Worm (Caenorhabditis elegans): ENCODE results near the gene bus-8A.

bus-8A gene

DNA sequence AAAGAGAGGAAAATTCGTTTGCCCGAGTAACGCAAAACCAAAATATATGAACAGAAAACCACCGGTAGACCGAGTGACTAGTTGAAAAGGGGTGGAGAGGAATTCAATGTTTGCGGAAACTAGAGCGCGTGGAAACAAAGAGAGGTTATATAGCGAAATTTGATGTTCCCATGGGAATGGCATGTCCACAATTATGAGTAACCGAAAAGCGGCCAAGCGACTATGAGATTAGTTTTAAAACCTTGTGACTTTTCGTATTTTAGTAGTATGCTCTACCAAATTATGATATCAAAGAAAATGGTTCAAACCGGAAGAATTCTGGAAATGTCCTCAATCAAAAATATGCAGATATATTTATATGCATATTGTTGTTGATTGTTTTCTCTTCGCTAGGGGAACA is 20.0 kb downstream of the bus-8A start:
- TF ChIP-seq madf-10 (tag; optimal IDR thresholded peaks at IDR 0.05) (no peak), T26A5.8 (tag; optimal IDR thresholded peaks at IDR 0.05) (no peak), rec-8 (tag; optimal IDR thresholded peaks at IDR 0.05) (no peak)

DNA sequence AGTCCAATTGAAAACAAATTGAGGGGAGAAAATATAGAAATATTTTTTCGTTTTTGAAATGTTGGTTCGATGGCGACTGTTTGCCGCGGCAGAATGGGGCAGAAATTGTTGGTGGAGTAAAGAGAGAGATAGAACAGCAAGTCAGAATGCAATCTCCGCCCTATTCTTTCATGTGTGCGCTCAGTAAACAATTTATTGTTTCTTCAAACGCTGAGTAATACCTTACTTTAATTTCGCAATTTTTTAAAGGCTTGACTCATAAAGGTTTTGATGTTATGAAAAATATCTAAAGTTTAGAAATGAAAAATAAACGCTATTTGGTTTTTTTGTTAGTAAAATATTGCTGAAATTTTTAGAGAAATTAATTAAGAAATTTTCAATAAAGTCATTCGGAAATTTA is 21.6 kb downstream of the bus-8A start:
- no peak for TF ChIP-seq let-607 (tag; optimal IDR thresholded peaks at IDR 0.05)
- TF ChIP-seq cebp-1 (GFP tag; IDR thresholded peaks at IDR 0.05): peak; percentile 32; the same call in 1 of the 2 replicates
- peak; percentile 72 for TF ChIP-seq cebp-1 (tag; optimal IDR thresholded peaks at IDR 0.05)

DNA sequence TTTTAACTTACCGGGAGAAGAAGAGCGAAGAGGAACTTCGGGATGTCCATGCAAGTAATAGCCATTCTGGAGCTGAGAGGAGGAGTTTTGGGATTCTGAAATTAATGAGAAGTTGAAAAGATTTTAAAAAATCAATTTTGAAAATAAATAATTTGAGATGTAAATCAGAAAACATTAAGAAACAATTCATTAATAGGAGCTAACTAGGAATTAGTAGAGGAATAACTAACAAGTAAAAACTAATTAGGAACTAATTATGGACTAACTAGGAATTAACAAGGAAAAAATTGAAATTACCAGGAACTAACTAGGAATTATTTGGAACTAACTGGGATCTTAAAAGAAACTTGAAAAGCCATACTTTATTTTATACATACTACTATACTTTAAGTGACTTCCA is 22.3 kb downstream of the bus-8A start, which contains the start of gene T23F2.4:
Gene T23F2.4 (minus strand): TSS at position 101 of the 400 bp plus-strand sequence.
- TF ChIP-seq dpl-1 (GFP tag; optimal IDR thresholded peaks at IDR 0.05) (no peak), nhr-80 (tag; optimal IDR thresholded peaks at IDR 0.05) (no peak)

DNA sequence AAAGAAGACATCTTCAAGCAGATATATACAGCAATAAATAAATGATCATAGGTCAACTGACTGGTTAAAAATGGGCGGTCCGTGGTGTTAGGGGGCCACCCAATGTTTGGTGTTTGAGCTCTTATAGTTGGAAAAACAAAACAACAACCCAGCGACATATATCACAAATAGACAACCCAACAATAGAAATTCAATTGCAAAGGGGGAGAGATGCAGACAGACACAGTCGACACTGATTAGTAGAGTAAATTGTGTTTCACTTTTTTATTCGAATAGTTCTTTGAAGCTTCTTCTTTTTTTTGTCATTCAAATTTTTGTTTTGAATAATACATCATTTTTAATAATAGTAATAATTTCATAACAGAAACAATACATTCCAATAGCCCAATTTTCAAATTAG is 22.7 kb downstream of the bus-8A start:
- no peak for TF ChIP-seq madf-3 (GFP tag; IDR thresholded peaks at IDR 0.05)
- no peak for TF ChIP-seq him-1 (tag; optimal IDR thresholded peaks at IDR 0.05)
- no peak for TF ChIP-seq lsy-27 (tag; optimal IDR thresholded peaks at IDR 0.05; ENCODE audit: borderline replicate concordance, insufficient read depth)
- no peak for TF ChIP-seq madf-8 (GFP tag; conservative IDR thresholded peaks at IDR 0.05)
- TF ChIP-seq ceh-27 (GFP tag; optimal IDR thresholded peaks at IDR 0.05): no peak

DNA sequence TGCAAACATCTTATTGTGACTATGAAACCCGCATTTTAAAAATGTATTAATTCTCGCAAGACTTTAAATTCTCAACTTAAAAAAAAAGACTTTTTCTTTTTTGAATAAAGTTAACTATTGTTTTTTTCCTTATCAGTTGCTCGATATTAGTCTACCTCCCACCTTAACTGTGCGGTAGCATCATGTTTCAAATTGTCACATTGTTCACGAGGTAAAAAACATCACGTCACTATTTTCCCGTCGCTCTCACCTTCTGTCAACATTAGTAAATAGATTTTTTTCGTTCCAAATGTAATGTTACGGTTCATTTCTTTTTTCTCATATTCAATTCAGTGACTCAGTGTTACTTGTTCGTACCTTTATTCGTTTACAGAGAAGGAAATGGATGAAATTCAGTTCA is 23.6 kb downstream of the bus-8A start:
- TF ChIP-seq aptf-2 (GFP tag; conservative IDR thresholded peaks at IDR 0.05) (no peak), Y56A3A.18 (GFP tag; IDR thresholded peaks at IDR 0.05) (no peak), nhr-120 (GFP tag; IDR thresholded peaks at IDR 0.05) (no peak), bed-1 (GFP tag; IDR thresholded peaks at IDR 0.05) (no peak), F52B5.7 (tag; optimal IDR thresholded peaks at IDR 0.05) (no peak), snpc-4 (GFP tag; optimal IDR thresholded peaks at IDR 0.05) (no peak), snpc-4 (tag; optimal IDR thresholded peaks at IDR 0.05) (no peak), nhr-90 (tag; optimal IDR thresholded peaks at IDR 0.05) (no peak), hrde-1 (tag; optimal IDR thresholded peaks at IDR 0.05; ENCODE audit: borderline replicate concordance) (no peak), zfh-2 (GFP tag; conservative IDR thresholded peaks at IDR 0.05) (no peak), F23B12.7 (tag; optimal IDR thresholded peaks at IDR 0.05; ENCODE audit: insufficient read depth) (no peak)

DNA sequence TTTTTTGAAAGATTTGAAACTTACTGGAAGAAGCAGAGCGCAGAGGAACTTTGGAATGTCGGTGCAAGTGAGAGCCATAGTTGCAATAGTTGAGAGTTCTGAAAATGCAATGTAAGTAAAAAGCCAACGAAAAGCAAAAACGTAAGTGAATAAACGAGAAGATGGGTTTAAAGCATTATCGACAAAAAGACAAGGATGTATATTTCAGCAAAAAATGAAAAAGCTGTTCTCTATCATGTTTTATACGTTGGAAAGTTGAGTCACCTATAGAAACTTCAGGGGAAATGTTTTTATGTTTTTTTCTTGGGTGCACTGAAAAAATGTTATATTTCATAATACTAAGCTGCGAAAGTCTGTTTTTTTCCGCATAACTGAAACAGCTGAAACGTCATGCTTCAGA is 24.3 kb downstream of the bus-8A start, which contains the start of gene T23F2.5:
Gene T23F2.5 (minus strand): TSS at position 101 of the 400 bp plus-strand sequence.
- no peak for TF ChIP-seq cebp-1 (GFP tag; IDR thresholded peaks at IDR 0.05)
- peak; percentile 39 for TF ChIP-seq cebp-1 (tag; optimal IDR thresholded peaks at IDR 0.05)
- no peak for TF ChIP-seq ztf-18 (tag; optimal IDR thresholded peaks at IDR 0.05)

DNA sequence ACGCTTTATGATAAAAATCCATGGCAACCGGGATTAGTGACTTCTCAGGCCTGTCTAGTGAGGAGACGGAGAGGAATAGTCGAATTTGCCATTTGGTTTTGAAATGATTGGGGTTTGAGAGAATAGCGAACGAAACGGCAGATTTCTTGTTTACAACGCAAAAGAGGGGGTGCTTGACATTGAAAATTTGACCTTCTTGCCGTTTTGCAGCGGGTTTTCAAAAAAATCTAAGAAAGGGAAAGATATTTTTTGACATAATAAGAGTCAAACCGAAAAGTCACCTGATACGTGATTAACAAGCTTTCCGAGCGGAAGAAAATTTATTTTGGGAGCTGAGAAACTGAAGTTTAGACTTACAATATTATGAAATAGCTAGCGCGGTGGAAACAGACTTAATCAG is 25.1 kb downstream of the bus-8A start:
- TF ChIP-seq cebp-1 (GFP tag; IDR thresholded peaks at IDR 0.05): no peak
- peak; percentile 21 for TF ChIP-seq cebp-1 (tag; optimal IDR thresholded peaks at IDR 0.05)
- no peak for TF ChIP-seq C17E4.6 (GFP tag; IDR thresholded peaks at IDR 0.05)
- TF ChIP-seq chd-7 (tag; optimal IDR thresholded peaks at IDR 0.05): no peak

Measured in whole organism, young adult.